Fruit fly (Drosophila melanogaster): ENCODE results near the gene bcn92.
A peak's percentile ranks its signal among the peaks of the same experiment; 100 is the strongest.

The bcn92 gene

DNA sequence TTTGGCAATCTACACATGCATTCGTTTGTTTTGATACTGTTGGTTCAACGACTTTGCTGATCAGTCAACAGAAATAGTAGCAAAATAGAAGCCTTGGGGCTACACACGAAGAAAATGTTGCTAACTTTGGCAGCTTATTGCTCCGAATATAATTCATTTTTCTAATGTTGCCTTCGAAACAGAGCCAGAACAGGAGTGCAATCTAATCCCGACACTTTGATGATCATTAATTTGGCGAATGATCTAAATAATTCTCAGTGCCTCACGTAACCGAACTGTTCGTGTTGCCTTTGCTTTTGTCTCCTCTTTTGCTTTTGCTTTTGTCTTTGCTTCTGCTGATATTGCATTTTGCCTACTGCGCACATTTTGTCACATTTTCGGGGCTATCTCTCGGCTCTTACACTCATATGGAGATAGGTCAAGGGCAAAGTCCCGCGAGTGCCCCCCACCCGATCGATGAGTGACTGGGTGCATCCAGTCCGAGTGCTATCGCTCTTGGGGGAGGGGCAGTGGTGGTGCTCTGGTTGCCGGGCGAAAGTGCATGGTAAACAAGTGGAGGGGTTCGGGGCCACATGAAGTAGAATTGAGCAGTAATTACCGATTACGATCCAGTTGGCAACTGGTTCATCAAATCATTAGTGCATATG lies 46.8 kb upstream of the bcn92 start:
- TF ChIP-seq CG12155 (GFP tag; optimal IDR thresholded peaks at IDR 0.05) (no peak), Hr78 (GFP tag; optimal IDR thresholded peaks at IDR 0.05) (peak in 1 of 2 experiments; percentile 43), Xrp1 (GFP tag; IDR thresholded peaks at IDR 0.05) (peak; percentile 30; the same call in 1 of the 2 replicates), CG17385 (GFP tag; optimal IDR thresholded peaks at IDR 0.05) (no peak), schlank (tag; optimal IDR thresholded peaks at IDR 0.05) (no peak), Atf6 (GFP tag; IDR thresholded peaks at IDR 0.05) (no peak), sens (GFP tag) (peak; percentile 49), repo (GFP tag; optimal IDR thresholded peaks at IDR 0.05) (no peak), ara (GFP tag; IDR thresholded peaks at IDR 0.05) (0 out of 2 replicates have a peak, but pooled peaks have one; percentile 36), HmgZ (tag; optimal IDR thresholded peaks at IDR 0.05) (no peak), en (GFP tag; optimal IDR thresholded peaks at IDR 0.05) (no peak), CG9609 (GFP tag; optimal IDR thresholded peaks at IDR 0.05) (no peak), CG11504 (tag; optimal IDR thresholded peaks at IDR 0.05) (peak; percentile 24), dysf (GFP tag; IDR thresholded peaks at IDR 0.05) (peak; percentile 34; the same call in 1 of the 3 replicates), phol (tag; optimal IDR thresholded peaks at IDR 0.05) (peak; percentile 2), CG17328 (GFP tag; IDR thresholded peaks at IDR 0.05) (no peak), Poxn (GFP tag; IDR thresholded peaks at IDR 0.05) (no peak), bowl (GFP tag; IDR thresholded peaks at IDR 0.05) (no peak), Med (GFP tag) (peak; percentile 40), z (GFP tag; IDR thresholded peaks at IDR 0.05) (no peak), lbe (GFP tag; optimal IDR thresholded peaks at IDR 0.05) (peak; percentile 16), CG4617 (GFP tag; optimal IDR thresholded peaks at IDR 0.05; ENCODE audit: borderline replicate concordance) (no peak), Ets65A (GFP tag) (peak; percentile 6), CG30431 (GFP tag; optimal IDR thresholded peaks at IDR 0.05) (no peak), nmo (GFP tag; optimal IDR thresholded peaks at IDR 0.05) (peak; percentile 2), Sox102F (GFP tag; optimal IDR thresholded peaks at IDR 0.05) (peak; percentile 15), Xbp1 (GFP tag; optimal IDR thresholded peaks at IDR 0.05) (no peak), CG34422 (GFP tag; IDR thresholded peaks at IDR 0.05) (no peak), fu2 (GFP tag; optimal IDR thresholded peaks at IDR 0.05) (no peak), CG6689 (GFP tag; IDR thresholded peaks at IDR 0.05) (0 out of 2 replicates have a peak, but pooled peaks have one; percentile 26), tx (GFP tag; optimal IDR thresholded peaks at IDR 0.05) (no peak), Myb (GFP tag; optimal IDR thresholded peaks at IDR 0.05) (no peak), Drgx (GFP tag; IDR thresholded peaks at IDR 0.05) (peak; percentile 74), Trl (optimal IDR thresholded peaks at IDR 0.05) (no peak), Trl (GFP tag; optimal IDR thresholded peaks at IDR 0.05) (no peak), cato (GFP tag; optimal IDR thresholded peaks at IDR 0.05; ENCODE audit: borderline replicate concordance) (no peak), ken (GFP tag; IDR thresholded peaks at IDR 0.05) (no peak), row (GFP tag; IDR thresholded peaks at IDR 0.05) (0 out of 3 replicates have a peak, but pooled peaks have one; percentile 8), CG3281 (GFP tag; optimal IDR thresholded peaks at IDR 0.05) (no peak), Ada2b (GFP tag; IDR thresholded peaks at IDR 0.05) (0 out of 2 replicates have a peak, but pooled peaks have one; percentile 12), D19A (tag; optimal IDR thresholded peaks at IDR 0.05) (no peak), CG10979 (tag; optimal IDR thresholded peaks at IDR 0.05) (no peak), MTF-1 (GFP tag; optimal IDR thresholded peaks at IDR 0.05; ENCODE audit: borderline replicate concordance) (no peak), eve (GFP tag; optimal IDR thresholded peaks at IDR 0.05) (no peak), fru (optimal IDR thresholded peaks at IDR 0.05) (no peak), slou (GFP tag; optimal IDR thresholded peaks at IDR 0.05) (no peak), CG7357 (GFP tag; IDR thresholded peaks at IDR 0.05) (no peak), da (GFP tag; optimal IDR thresholded peaks at IDR 0.05) (no peak), CG17359 (tag; optimal IDR thresholded peaks at IDR 0.05) (peak; percentile 6), hkb (optimal IDR thresholded peaks at IDR 0.05) (no peak), hkb (GFP tag; IDR thresholded peaks at IDR 0.05) (peak; percentile 39; the same call in 1 of the 2 replicates)

Measured in whole organism, embryonic.